Worm (Caenorhabditis elegans) whole organism, L4 larva: Measurements from ENCODE around the gene ZK596.3.
A peak's percentile ranks its signal among the peaks of the same experiment; 100 is the strongest.

Source experiments
- D1046.2 ChIP-seq: fragments of 200-800 bp; sonication (Bioruptor generic); IDR thresholded peaks from 2 replicates; pipeline ENCODE4 v1.3.6; 2022; ENCODE audit warnings: missing genetic modification characterization, missing compliant biosample characterization
- F44E2.7 ChIP-seq: fragments of 200-800 bp; sonication (Bioruptor generic); IDR thresholded peaks from 2 replicates; pipeline ENCODE4 v2.1.2; 2022; ENCODE audit warnings: missing genetic modification characterization, missing compliant biosample characterization
- F49E8.2 ChIP-seq: sonication (generic microtip); optimal IDR thresholded peaks from 2 replicates; lab custom pipeline; 2016; ENCODE audit warnings: missing compliant biosample characterization, mild to moderate bottlenecking, missing genetic modification characterization, borderline replicate concordance
- R02D3.7 ChIP-seq: fragments of 150-350 bp; sonication (generic microtip); optimal IDR thresholded peaks from 3 replicates; lab custom pipeline; 2014; ENCODE audit warnings: missing biosample characterization, missing genetic modification characterization
- T20F7.1 ChIP-seq: fragments of 200-800 bp; sonication (Bioruptor generic); optimal IDR thresholded peaks from 2 replicates; lab custom pipeline; 2018; ENCODE audit warnings: mild to moderate bottlenecking, missing genetic modification characterization, missing compliant biosample characterization
- Y105C5A.15 ChIP-seq: fragments of 200-800 bp; sonication (Bioruptor generic); IDR thresholded peaks from 2 replicates; pipeline ENCODE4 v1.3.6; 2022; ENCODE audit warnings: missing genetic modification characterization, missing compliant biosample characterization
- ZK337.2 ChIP-seq: fragments of 200-800 bp; sonication (Bioruptor generic); IDR thresholded peaks from 2 replicates; pipeline ENCODE4 v1.3.6; 2022; ENCODE audit warnings: missing genetic modification reagents, missing genetic modification characterization, missing compliant biosample characterization
- ZK546.5 ChIP-seq, 2 experiments: sonication (generic microtip); optimal IDR thresholded peaks; 2 replicates each; lab custom pipeline; 2017; ENCODE audit warnings: missing biosample characterization in 2 of 2, missing genetic modification characterization in 2 of 2
- attf-4 ChIP-seq: sonication (generic microtip); optimal IDR thresholded peaks from 3 replicates; lab custom pipeline; 2017; ENCODE audit warnings: missing biosample characterization, missing genetic modification characterization
- ceh-20 ChIP-seq: fragments of 200-800 bp; sonication (Bioruptor generic); IDR thresholded peaks from 2 replicates; pipeline ENCODE4 v1.3.6; 2022; ENCODE audit warnings: missing genetic modification reagents, missing genetic modification characterization, missing compliant biosample characterization
- ceh-44 ChIP-seq: fragments of 200-800 bp; sonication (Bioruptor generic); IDR thresholded peaks from 2 replicates; pipeline ENCODE4 v1.3.6; 2022; ENCODE audit warnings: missing genetic modification reagents, missing genetic modification characterization, missing compliant biosample characterization
- ceh-62 ChIP-seq: sonication (generic microtip); optimal IDR thresholded peaks from 2 replicates; lab custom pipeline; 2017; ENCODE audit warnings: missing biosample characterization, missing genetic modification characterization
- ctbp-1 ChIP-seq: fragments of 200-800 bp; sonication (Bioruptor generic); IDR thresholded peaks from 2 replicates; pipeline ENCODE4 v1.3.6; 2022; ENCODE audit warnings: missing genetic modification reagents, missing genetic modification characterization, missing compliant biosample characterization
- daf-12 ChIP-seq: fragments of 150-350 bp; optimal IDR thresholded peaks from 2 replicates; lab custom pipeline; 2014; ENCODE audit warnings: missing biosample characterization, missing genetic modification reagents, missing genetic modification characterization
- daf-16 ChIP-seq, 3 experiments: sonication (generic microtip); optimal IDR thresholded peaks; 2 replicates each; lab custom pipeline; 2016 to 2017; ENCODE audit warnings: missing genetic modification characterization in 3 of 3, missing genetic modification reagents in 3 of 3, mild to moderate bottlenecking in 2 of 3, missing compliant biosample characterization in 2 of 3, missing biosample characterization in 1 of 3, moderate library complexity in 1 of 3
- dmd-8 ChIP-seq: fragments of 200-800 bp; sonication (Bioruptor generic); IDR thresholded peaks from 2 replicates; pipeline ENCODE4 v1.3.6; 2022; ENCODE audit warnings: missing genetic modification characterization, missing compliant biosample characterization
- dmd-9 ChIP-seq: fragments of 200-800 bp; sonication (Bioruptor generic); IDR thresholded peaks from 2 replicates; pipeline ENCODE4 v1.3.6; 2022; ENCODE audit warnings: missing genetic modification reagents, missing genetic modification characterization, missing compliant biosample characterization
- duxl-1 ChIP-seq: sonication (generic microtip); optimal IDR thresholded peaks from 2 replicates; lab custom pipeline; 2016; ENCODE audit warnings: mild to moderate bottlenecking, missing genetic modification characterization, moderate library complexity, missing compliant biosample characterization; ENCODE audit not compliant: poor library complexity
- dve-1 ChIP-seq: sonication (generic microtip); optimal IDR thresholded peaks from 2 replicates; lab custom pipeline; 2017; ENCODE audit warnings: antibody characterized with exemption, mild to moderate bottlenecking, missing genetic modification characterization, missing compliant biosample characterization; ENCODE audit not compliant: insufficient read depth
- egl-43 ChIP-seq: fragments of 200-800 bp; sonication (Bioruptor generic); IDR thresholded peaks from 2 replicates; pipeline ENCODE4 v1.3.6; 2022; ENCODE audit warnings: missing genetic modification reagents, missing genetic modification characterization, missing compliant biosample characterization
- fkh-10 ChIP-seq: fragments of 150-350 bp; optimal IDR thresholded peaks from 2 replicates; lab custom pipeline; 2014; ENCODE audit warnings: missing biosample characterization, missing genetic modification reagents, missing genetic modification characterization
- gei-8 ChIP-seq: fragments of 200-800 bp; sonication (Bioruptor generic); optimal IDR thresholded peaks from 2 replicates; lab custom pipeline; 2018; ENCODE audit warnings: mild to moderate bottlenecking, missing genetic modification characterization, missing compliant biosample characterization
- hlh-11 ChIP-seq: fragments of 200-800 bp; sonication (Bioruptor generic); optimal IDR thresholded peaks from 2 replicates; lab custom pipeline; 2018; ENCODE audit warnings: mild to moderate bottlenecking, missing genetic modification characterization, missing compliant biosample characterization
- lim-7 ChIP-seq: fragments of 200-800 bp; sonication (Bioruptor generic); IDR thresholded peaks from 2 replicates; pipeline ENCODE4 v1.3.6; 2022; ENCODE audit warnings: missing genetic modification characterization, missing compliant biosample characterization
- lin-29 ChIP-seq: fragments of 200-800 bp; sonication (Bioruptor generic); IDR thresholded peaks from 2 replicates; pipeline ENCODE4 v1.3.6; 2022; ENCODE audit warnings: missing genetic modification reagents, missing genetic modification characterization, missing compliant biosample characterization
- lin-38 ChIP-seq: fragments of 200-800 bp; sonication (Bioruptor generic); IDR thresholded peaks from 2 replicates; pipeline ENCODE4 v1.3.6; 2022; ENCODE audit warnings: missing genetic modification reagents, missing genetic modification characterization, missing compliant biosample characterization
- lsy-2 ChIP-seq, 2 experiments: fragments of 150-350 bp in 1 of 2; sonication (generic microtip) in 1 of 2; optimal IDR thresholded peaks; 2 replicates each; lab custom pipeline; 2014 to 2017; ENCODE audit warnings: missing biosample characterization in 2 of 2, missing genetic modification characterization in 2 of 2
- mdl-1 ChIP-seq, 2 experiments: fragments of 150-350 bp in 1 of 2; sonication (generic microtip) in 1 of 2; optimal IDR thresholded peaks; 2 replicates each; lab custom pipeline; 2014 to 2017; ENCODE audit warnings: missing biosample characterization in 2 of 2, missing genetic modification characterization in 2 of 2
- mdt-29 ChIP-seq: fragments of 200-800 bp; sonication (Bioruptor generic); IDR thresholded peaks from 2 replicates; pipeline ENCODE4 v1.3.6; 2022; ENCODE audit warnings: missing genetic modification reagents, missing genetic modification characterization, missing compliant biosample characterization
- mep-1 ChIP-seq: fragments of 150-350 bp; sonication (generic microtip); optimal IDR thresholded peaks from 3 replicates; lab custom pipeline; 2014; ENCODE audit warnings: missing biosample characterization, missing genetic modification characterization
- nhr-10 ChIP-seq: fragments of 150-350 bp; optimal IDR thresholded peaks from 2 replicates; lab custom pipeline; 2014; ENCODE audit warnings: missing biosample characterization, missing genetic modification characterization
- nhr-102 ChIP-seq: sonication (generic microtip); optimal IDR thresholded peaks from 2 replicates; lab custom pipeline; 2016; ENCODE audit warnings: mild to moderate bottlenecking, missing genetic modification characterization, moderate library complexity, missing compliant biosample characterization
- nhr-11 ChIP-seq: fragments of 150-350 bp; optimal IDR thresholded peaks from 2 replicates; lab custom pipeline; 2014; ENCODE audit warnings: missing biosample characterization, missing genetic modification characterization
- nhr-111 ChIP-seq: fragments of 200-800 bp; sonication (Bioruptor generic); optimal IDR thresholded peaks from 2 replicates; lab custom pipeline; 2018; ENCODE audit warnings: mild to moderate bottlenecking, missing genetic modification characterization, missing compliant biosample characterization
- nhr-25 ChIP-seq: sonication (generic microtip); optimal IDR thresholded peaks from 2 replicates; lab custom pipeline; 2017; ENCODE audit warnings: missing genetic modification characterization, mild to moderate bottlenecking, missing compliant biosample characterization, antibody characterized with exemption, moderate library complexity, borderline replicate concordance; ENCODE audit not compliant: insufficient read depth
- nhr-41 ChIP-seq: fragments of 200-800 bp; sonication (Bioruptor generic); IDR thresholded peaks from 2 replicates; pipeline ENCODE4 v1.3.6; 2022; ENCODE audit warnings: missing genetic modification reagents, missing genetic modification characterization, missing compliant biosample characterization
- nhr-42 ChIP-seq: fragments of 200-800 bp; sonication (Bioruptor generic); IDR thresholded peaks from 2 replicates; pipeline ENCODE4 v1.3.6; 2022; ENCODE audit warnings: missing genetic modification characterization, missing compliant biosample characterization
- nhr-48 ChIP-seq: sonication (generic microtip); optimal IDR thresholded peaks from 2 replicates; lab custom pipeline; 2016; ENCODE audit warnings: mild to moderate bottlenecking, missing genetic modification characterization, missing compliant biosample characterization
- php-3 ChIP-seq: fragments of 200-800 bp; sonication (Bioruptor generic); IDR thresholded peaks from 2 replicates; pipeline ENCODE4 v1.3.6; 2022; ENCODE audit warnings: missing genetic modification reagents, missing genetic modification characterization, missing compliant biosample characterization
- pqm-1 ChIP-seq: sonication (generic microtip); optimal IDR thresholded peaks from 2 replicates; lab custom pipeline; 2017; ENCODE audit warnings: missing biosample characterization, missing genetic modification characterization
- rbr-2 ChIP-seq: sonication (generic microtip); optimal IDR thresholded peaks from 2 replicates; lab custom pipeline; 2016; ENCODE audit warnings: missing genotype, missing genetic modification characterization, missing compliant biosample characterization
- saeg-2 ChIP-seq: fragments of 200-800 bp; sonication (Bioruptor generic); IDR thresholded peaks from 2 replicates; pipeline ENCODE4 v1.3.6; 2022; ENCODE audit warnings: missing genetic modification reagents, missing genetic modification characterization, missing compliant biosample characterization
- sdz-12 ChIP-seq: fragments of 200-800 bp; sonication (Bioruptor generic); optimal IDR thresholded peaks from 2 replicates; lab custom pipeline; 2018; ENCODE audit warnings: mild to moderate bottlenecking, missing genetic modification characterization, missing compliant biosample characterization
- skn-1 ChIP-seq: fragments of 150-350 bp; optimal IDR thresholded peaks from 2 replicates; lab custom pipeline; 2014; ENCODE audit warnings: missing biosample characterization, missing genetic modification characterization
- snpc-4 ChIP-seq: fragments of 150-350 bp; optimal IDR thresholded peaks from 2 replicates; lab custom pipeline; 2014; ENCODE audit warnings: missing biosample characterization, missing genetic modification characterization
- tag-97 ChIP-seq: fragments of 200-800 bp; sonication (Bioruptor generic); IDR thresholded peaks from 2 replicates; pipeline ENCODE4 v1.3.6; 2022; ENCODE audit warnings: missing genetic modification characterization, missing compliant biosample characterization

The ZK596.3 gene

DNA sequence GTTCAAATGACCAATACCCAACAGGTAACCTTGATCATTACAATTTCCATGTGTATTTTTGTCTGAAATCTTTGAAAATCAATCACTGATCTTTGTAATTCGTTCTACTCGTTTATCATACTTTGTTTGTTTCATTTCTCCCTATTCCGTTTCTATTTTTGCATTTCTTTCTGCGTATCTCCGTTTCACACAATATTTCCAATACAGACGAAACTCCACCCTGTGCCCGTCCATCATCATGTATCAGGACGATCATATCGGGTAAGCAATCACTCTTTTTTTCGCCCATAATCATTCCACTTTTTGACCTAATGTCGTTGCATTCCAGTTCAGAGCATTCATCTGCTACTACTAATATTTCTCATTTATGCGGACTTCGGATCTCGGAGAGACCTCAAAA, 5.5 kb upstream of the ZK596.3 start, which contains the start of gene pyk-2 (continued):
- no peak for TF ChIP-seq nhr-25 (tag; lab: Kevin White, UChicago)
- no peak for TF ChIP-seq egl-43
- TF ChIP-seq nhr-11 (tag; lab: Kevin White, UChicago): no peak
- TF ChIP-seq rbr-2 (tag; lab: Kevin White, UChicago): no peak
- TF ChIP-seq Y105C5A.15: no peak
- TF ChIP-seq lim-7 (GFP tag; lab: Robert Waterston, UW): no peak
- TF ChIP-seq skn-1 (tag; lab: Kevin White, UChicago): no peak
- no peak for TF ChIP-seq duxl-1 (tag; lab: Kevin White, UChicago)
- no peak for TF ChIP-seq snpc-4 (tag; lab: Kevin White, UChicago)
- TF ChIP-seq tag-97 (GFP tag; lab: Robert Waterston, UW): no peak
- no peak for TF ChIP-seq dmd-8 (GFP tag; lab: Robert Waterston, UW)
- TF ChIP-seq hlh-11: peak; percentile 82
- peak in 1 of 2 experiments; percentile 37 for TF ChIP-seq mdl-1 (tag; optimal IDR thresholded peaks at IDR 0.05; lab: Kevin White, UChicago)
- TF ChIP-seq lin-38 (GFP tag; lab: Robert Waterston, UW): no peak
- TF ChIP-seq daf-16 (GFP tag; optimal IDR thresholded peaks at IDR 0.05; lab: Kevin White, UChicago): no peak
- TF ChIP-seq daf-16 (tag; optimal IDR thresholded peaks at IDR 0.05; lab: Kevin White, UChicago): peak; percentile 80
- no peak for TF ChIP-seq lin-29
- peak; percentile 65 for TF ChIP-seq pqm-1 (tag; lab: Kevin White, UChicago)
- TF ChIP-seq nhr-42 (GFP tag; lab: Robert Waterston, UW): no peak
- TF ChIP-seq mdt-29 (GFP tag; lab: Robert Waterston, UW): no peak
- TF ChIP-seq nhr-41 (GFP tag; lab: Robert Waterston, UW): no peak
- no peak for TF ChIP-seq lsy-2 (tag; optimal IDR thresholded peaks at IDR 0.05; lab: Kevin White, UChicago)
- no peak for TF ChIP-seq daf-12
- 0 out of 2 replicates have a peak, but pooled peaks have one; percentile 39 for TF ChIP-seq php-3 (GFP tag; lab: Robert Waterston, UW)
- no peak for TF ChIP-seq ceh-20 (GFP tag; lab: Robert Waterston, UW)
- TF ChIP-seq ceh-62 (tag; lab: Kevin White, UChicago): no peak
- TF ChIP-seq saeg-2 (GFP tag; lab: Robert Waterston, UW): no peak
- no peak for TF ChIP-seq mep-1
- TF ChIP-seq dve-1 (tag; lab: Kevin White, UChicago): peak; percentile 77
- no peak for TF ChIP-seq ZK337.2
- no peak for TF ChIP-seq gei-8 (GFP tag; lab: Kevin White, UChicago)
- TF ChIP-seq F44E2.7 (GFP tag; lab: Robert Waterston, UW): no peak
- no peak for TF ChIP-seq nhr-102
- no peak for TF ChIP-seq fkh-10 (GFP tag; lab: Kevin White, UChicago)
- no peak for TF ChIP-seq D1046.2 (GFP tag; lab: Robert Waterston, UW)
- no peak for TF ChIP-seq nhr-111 (GFP tag; lab: Kevin White, UChicago)
- TF ChIP-seq F49E8.2: no peak
- no peak for TF ChIP-seq ceh-44 (GFP tag; lab: Robert Waterston, UW)
- no peak for TF ChIP-seq dmd-9
- TF ChIP-seq nhr-10 (tag; lab: Kevin White, UChicago): no peak
- no peak for TF ChIP-seq R02D3.7 (tag; lab: Kevin White, UChicago)
- no peak for TF ChIP-seq sdz-12
- TF ChIP-seq T20F7.1 (GFP tag; lab: Kevin White, UChicago): peak; percentile 36
- TF ChIP-seq nhr-48 (tag; lab: Kevin White, UChicago): peak; percentile 7
- no peak for TF ChIP-seq ctbp-1 (GFP tag; lab: Robert Waterston, UW)
- TF ChIP-seq attf-4: no peak
- TF ChIP-seq ZK546.5 (tag; optimal IDR thresholded peaks at IDR 0.05; lab: Kevin White, UChicago): no peak
